Fruit fly (Drosophila melanogaster): Measurements from ENCODE around the gene pdm2.

Gene pdm2

dm6 chr2L:12656865-12657264, at the start of gene pdm2:
Gene pdm2, plus strand, starts transcription at chr2L:12657165.
- no peak for TF ChIP-seq psq (optimal IDR thresholded peaks at IDR 0.05)
- TF ChIP-seq Dll (optimal IDR thresholded peaks at IDR 0.05), result no peak

- no peak for TF ChIP-seq CG8478 (optimal IDR thresholded peaks at IDR 0.05)
These were observed 48.2 kb upstream of the pdm2 start for dm6 chr2L:12608790-12609189.

- TF ChIP-seq CG8478 (optimal IDR thresholded peaks at IDR 0.05), result no peak
- TF ChIP-seq EcR (GFP tag; optimal IDR thresholded peaks at IDR 0.05), result no peak
- TF ChIP-seq psq (optimal IDR thresholded peaks at IDR 0.05), result no peak
- no peak for TF ChIP-seq pan (optimal IDR thresholded peaks at IDR 0.05)
- TF ChIP-seq usp (GFP tag; optimal IDR thresholded peaks at IDR 0.05), result no peak
- TF ChIP-seq Dll (optimal IDR thresholded peaks at IDR 0.05), result no peak
These were observed 47.0 kb upstream of the pdm2 start for dm6 chr2L:12609855-12610436.

- TF ChIP-seq Dll (optimal IDR thresholded peaks at IDR 0.05) (no peak), pan (optimal IDR thresholded peaks at IDR 0.05) (no peak), EcR (GFP tag; optimal IDR thresholded peaks at IDR 0.05) (no peak), CG8478 (optimal IDR thresholded peaks at IDR 0.05) (no peak), psq (optimal IDR thresholded peaks at IDR 0.05) (no peak), usp (GFP tag; optimal IDR thresholded peaks at IDR 0.05) (no peak)
These were observed 45.3 kb upstream of the pdm2 start for dm6 chr2L:12611690-12612089.

dm6 chr2L:12612991-12613390, 44.0 kb upstream of the pdm2 start:
- TF ChIP-seq CG8478 (optimal IDR thresholded peaks at IDR 0.05) (no peak), EcR (GFP tag; optimal IDR thresholded peaks at IDR 0.05) (no peak), Dll (optimal IDR thresholded peaks at IDR 0.05) (no peak), usp (GFP tag; optimal IDR thresholded peaks at IDR 0.05) (no peak), pan (optimal IDR thresholded peaks at IDR 0.05) (no peak), psq (optimal IDR thresholded peaks at IDR 0.05) (no peak)

dm6 chr2L:12615940-12616450, 41.0 kb upstream of the pdm2 start:
- no peak for TF ChIP-seq usp (GFP tag; optimal IDR thresholded peaks at IDR 0.05)
- TF ChIP-seq Dll (optimal IDR thresholded peaks at IDR 0.05), result no peak
- TF ChIP-seq pan (optimal IDR thresholded peaks at IDR 0.05), result no peak
- TF ChIP-seq CG8478 (optimal IDR thresholded peaks at IDR 0.05), result no peak
- no peak for TF ChIP-seq psq (optimal IDR thresholded peaks at IDR 0.05)

dm6 chr2L:12616748-12617147, 40.2 kb upstream of the pdm2 start:
- TF ChIP-seq usp (GFP tag; optimal IDR thresholded peaks at IDR 0.05), result no peak
- no peak for TF ChIP-seq psq (optimal IDR thresholded peaks at IDR 0.05)
- TF ChIP-seq pan (optimal IDR thresholded peaks at IDR 0.05), result no peak
- no peak for TF ChIP-seq CG8478 (optimal IDR thresholded peaks at IDR 0.05)
- no peak for TF ChIP-seq Dll (optimal IDR thresholded peaks at IDR 0.05)
- no peak for TF ChIP-seq EcR (GFP tag; optimal IDR thresholded peaks at IDR 0.05)

dm6 chr2L:12618016-12618675, 38.8 kb upstream of the pdm2 start:
- no peak for TF ChIP-seq psq (optimal IDR thresholded peaks at IDR 0.05)
- no peak for TF ChIP-seq pan (optimal IDR thresholded peaks at IDR 0.05)
- TF ChIP-seq Dll (optimal IDR thresholded peaks at IDR 0.05), result peak; percentile 92
- no peak for TF ChIP-seq CG8478 (optimal IDR thresholded peaks at IDR 0.05)
- no peak for TF ChIP-seq usp (GFP tag; optimal IDR thresholded peaks at IDR 0.05)
- no peak for TF ChIP-seq EcR (GFP tag; optimal IDR thresholded peaks at IDR 0.05)

- TF ChIP-seq Dll (optimal IDR thresholded peaks at IDR 0.05), result no peak
- TF ChIP-seq usp (GFP tag; optimal IDR thresholded peaks at IDR 0.05), result no peak
- TF ChIP-seq CG8478 (optimal IDR thresholded peaks at IDR 0.05), result no peak
- TF ChIP-seq psq (optimal IDR thresholded peaks at IDR 0.05), result no peak
- no peak for TF ChIP-seq pan (optimal IDR thresholded peaks at IDR 0.05)
- no peak for TF ChIP-seq EcR (GFP tag; optimal IDR thresholded peaks at IDR 0.05)
These were observed 33.9 kb upstream of the pdm2 start for dm6 chr2L:12623099-12623498.

dm6 chr2L:12633125-12633524, 23.8 kb upstream of the pdm2 start:
- TF ChIP-seq EcR (GFP tag; optimal IDR thresholded peaks at IDR 0.05), result no peak
- no peak for TF ChIP-seq usp (GFP tag; optimal IDR thresholded peaks at IDR 0.05)
- TF ChIP-seq pan (optimal IDR thresholded peaks at IDR 0.05), result no peak
- no peak for TF ChIP-seq Dll (optimal IDR thresholded peaks at IDR 0.05)
- TF ChIP-seq CG8478 (optimal IDR thresholded peaks at IDR 0.05), result no peak
- TF ChIP-seq psq (optimal IDR thresholded peaks at IDR 0.05), result no peak

dm6 chr2L:12641534-12641933, 15.4 kb upstream of the pdm2 start:
- no peak for TF ChIP-seq EcR (GFP tag; optimal IDR thresholded peaks at IDR 0.05)
- TF ChIP-seq Dll (optimal IDR thresholded peaks at IDR 0.05), result no peak
- no peak for TF ChIP-seq pan (optimal IDR thresholded peaks at IDR 0.05)
- no peak for TF ChIP-seq psq (optimal IDR thresholded peaks at IDR 0.05)
- TF ChIP-seq CG8478 (optimal IDR thresholded peaks at IDR 0.05), result no peak
- no peak for TF ChIP-seq usp (GFP tag; optimal IDR thresholded peaks at IDR 0.05)

- TF ChIP-seq psq (optimal IDR thresholded peaks at IDR 0.05), result no peak
- no peak for TF ChIP-seq EcR (GFP tag; optimal IDR thresholded peaks at IDR 0.05)
- TF ChIP-seq CG8478 (optimal IDR thresholded peaks at IDR 0.05), result no peak
- no peak for TF ChIP-seq Dll (optimal IDR thresholded peaks at IDR 0.05)
- no peak for TF ChIP-seq usp (GFP tag; optimal IDR thresholded peaks at IDR 0.05)
- TF ChIP-seq pan (optimal IDR thresholded peaks at IDR 0.05), result no peak
These were observed 12.7 kb upstream of the pdm2 start for dm6 chr2L:12644301-12644700.

- TF ChIP-seq pan (optimal IDR thresholded peaks at IDR 0.05) (no peak), CG8478 (optimal IDR thresholded peaks at IDR 0.05) (no peak), Dll (optimal IDR thresholded peaks at IDR 0.05) (no peak), psq (optimal IDR thresholded peaks at IDR 0.05) (no peak), usp (GFP tag; optimal IDR thresholded peaks at IDR 0.05) (no peak)
These were observed 10.7 kb upstream of the pdm2 start, which contains the start of gene Ref2 for dm6 chr2L:12646256-12646655. Gene Ref2, minus strand, starts transcription at chr2L:12646356.
